Worm (Caenorhabditis elegans) whole organism, L4 larva: ENCODE data around the gene dph-2.

Experiments
- F26F4.8 ChIP-seq: fragments of 200-800 bp; sonication (Bioruptor generic); conservative IDR thresholded peaks from 2 replicates; pipeline ENCODE4 v1.3.6; 2022; ENCODE audit warnings: missing genetic modification characterization, missing compliant biosample characterization
- R02D3.7 ChIP-seq: fragments of 150-350 bp; sonication (generic microtip); optimal IDR thresholded peaks from 3 replicates; lab custom pipeline; 2014; ENCODE audit warnings: missing biosample characterization, missing genetic modification characterization
- Y5F2A.4 ChIP-seq: fragments of 200-800 bp; sonication (Bioruptor generic); optimal IDR thresholded peaks from 2 replicates; lab custom pipeline; 2018; ENCODE audit warnings: mild to moderate bottlenecking, missing genetic modification characterization, missing compliant biosample characterization
- Y75B8A.6 ChIP-seq: fragments of 200-800 bp; sonication (Bioruptor generic); IDR thresholded peaks from 2 replicates; pipeline ENCODE4 v1.3.6; 2022; ENCODE audit warnings: missing genetic modification reagents, missing genetic modification characterization, missing compliant biosample characterization
- aha-1 ChIP-seq: fragments of 150-350 bp; peaks from one replicate; lab custom pipeline; 2014; ENCODE audit warnings: missing biosample characterization, missing genetic modification characterization
- aly-2 ChIP-seq: sonication (generic microtip); optimal IDR thresholded peaks from 2 replicates; lab custom pipeline; 2018; ENCODE audit warnings: missing biosample characterization, missing genetic modification characterization
- ama-1 ChIP-seq: fragments of 150-350 bp; optimal IDR thresholded peaks from 2 replicates; lab custom pipeline; 2014; ENCODE audit warnings: inconsistent platforms, mixed read lengths
- attf-4 ChIP-seq: sonication (generic microtip); optimal IDR thresholded peaks from 3 replicates; lab custom pipeline; 2017; ENCODE audit warnings: missing biosample characterization, missing genetic modification characterization
- ceh-20 ChIP-seq: fragments of 200-800 bp; sonication (Bioruptor generic); IDR thresholded peaks from 2 replicates; pipeline ENCODE4 v1.3.6; 2022; ENCODE audit warnings: missing genetic modification reagents, missing genetic modification characterization, missing compliant biosample characterization
- ceh-28 ChIP-seq: fragments of 150-350 bp; optimal IDR thresholded peaks from 2 replicates; lab custom pipeline; 2014; ENCODE audit warnings: missing biosample characterization, missing genetic modification reagents, missing genetic modification characterization
- ceh-82 ChIP-seq: sonication (generic microtip); optimal IDR thresholded peaks from 2 replicates; lab custom pipeline; 2017; ENCODE audit warnings: missing biosample characterization, missing genetic modification characterization
- ces-1 ChIP-seq: fragments of 150-350 bp; sonication (generic microtip); optimal IDR thresholded peaks from 4 replicates; lab custom pipeline; 2014; ENCODE audit warnings: missing biosample characterization, missing genetic modification reagents, missing genetic modification characterization
- ctbp-1 ChIP-seq: fragments of 200-800 bp; sonication (Bioruptor generic); IDR thresholded peaks from 2 replicates; pipeline ENCODE4 v1.3.6; 2022; ENCODE audit warnings: missing genetic modification reagents, missing genetic modification characterization, missing compliant biosample characterization
- duxl-1 ChIP-seq: sonication (generic microtip); optimal IDR thresholded peaks from 2 replicates; lab custom pipeline; 2016; ENCODE audit warnings: mild to moderate bottlenecking, missing genetic modification characterization, moderate library complexity, missing compliant biosample characterization; ENCODE audit not compliant: poor library complexity
- fkh-10 ChIP-seq: fragments of 150-350 bp; optimal IDR thresholded peaks from 2 replicates; lab custom pipeline; 2014; ENCODE audit warnings: missing biosample characterization, missing genetic modification reagents, missing genetic modification characterization
- hlh-11 ChIP-seq: fragments of 200-800 bp; sonication (Bioruptor generic); optimal IDR thresholded peaks from 2 replicates; lab custom pipeline; 2018; ENCODE audit warnings: mild to moderate bottlenecking, missing genetic modification characterization, missing compliant biosample characterization
- hlh-30 ChIP-seq: sonication (generic microtip); optimal IDR thresholded peaks from 2 replicates; lab custom pipeline; 2017; ENCODE audit warnings: antibody characterized with exemption, mild to moderate bottlenecking, missing genetic modification characterization, missing compliant biosample characterization; ENCODE audit not compliant: insufficient read depth
- lim-7 ChIP-seq: fragments of 200-800 bp; sonication (Bioruptor generic); IDR thresholded peaks from 2 replicates; pipeline ENCODE4 v1.3.6; 2022; ENCODE audit warnings: missing genetic modification characterization, missing compliant biosample characterization
- lsy-2 ChIP-seq, 2 experiments: fragments of 150-350 bp in 1 of 2; sonication (generic microtip) in 1 of 2; optimal IDR thresholded peaks; 2 replicates each; lab custom pipeline; 2014 to 2017; ENCODE audit warnings: missing biosample characterization in 2 of 2, missing genetic modification characterization in 2 of 2
- nhr-11 ChIP-seq: fragments of 150-350 bp; optimal IDR thresholded peaks from 2 replicates; lab custom pipeline; 2014; ENCODE audit warnings: missing biosample characterization, missing genetic modification characterization
- nhr-28 ChIP-seq: fragments of 150-350 bp; optimal IDR thresholded peaks from 2 replicates; lab custom pipeline; 2014; ENCODE audit warnings: missing biosample characterization, missing genetic modification characterization
- nhr-41 ChIP-seq: fragments of 200-800 bp; sonication (Bioruptor generic); IDR thresholded peaks from 2 replicates; pipeline ENCODE4 v1.3.6; 2022; ENCODE audit warnings: missing genetic modification reagents, missing genetic modification characterization, missing compliant biosample characterization
- nhr-76 ChIP-seq: fragments of 150-350 bp; optimal IDR thresholded peaks from 2 replicates; lab custom pipeline; 2014; ENCODE audit warnings: missing biosample characterization, missing genetic modification characterization
- pha-4 ChIP-seq, 2 experiments: fragments of 150-350 bp in 1 of 2; fragments of 200-800 bp in 1 of 2; sonication (Bioruptor generic) in 1 of 2; IDR thresholded peaks in 1 of 2; optimal IDR thresholded peaks in 1 of 2; 2 replicates each; pipeline versions ENCODE4 v1.3.6 to Lab custom; 2014 to 2022; ENCODE audit warnings: missing genetic modification characterization in 2 of 2, missing genetic modification reagents in 2 of 2, missing biosample characterization in 1 of 2, missing compliant biosample characterization in 1 of 2
- pqm-1 ChIP-seq: sonication (generic microtip); optimal IDR thresholded peaks from 2 replicates; lab custom pipeline; 2017; ENCODE audit warnings: missing biosample characterization, missing genetic modification characterization
- sdz-12 ChIP-seq: fragments of 200-800 bp; sonication (Bioruptor generic); optimal IDR thresholded peaks from 2 replicates; lab custom pipeline; 2018; ENCODE audit warnings: mild to moderate bottlenecking, missing genetic modification characterization, missing compliant biosample characterization
- snpc-1.2 ChIP-seq: fragments of 200-800 bp; sonication (Bioruptor generic); IDR thresholded peaks from 2 replicates; pipeline ENCODE4 v1.3.6; 2022; ENCODE audit warnings: missing genetic modification reagents, missing genetic modification characterization, missing compliant biosample characterization
- spr-3 ChIP-seq: fragments of 200-800 bp; sonication (Bioruptor generic); optimal IDR thresholded peaks from 2 replicates; lab custom pipeline; 2018; ENCODE audit warnings: mild to moderate bottlenecking, missing genetic modification characterization, missing compliant biosample characterization
- tag-97 ChIP-seq: fragments of 200-800 bp; sonication (Bioruptor generic); IDR thresholded peaks from 2 replicates; pipeline ENCODE4 v1.3.6; 2022; ENCODE audit warnings: missing genetic modification characterization, missing compliant biosample characterization
- unc-62 ChIP-seq, 3 experiments: fragments of 150-350 bp in 1 of 3; sonication (generic microtip); optimal IDR thresholded peaks in 2 of 3; peaks in 1 of 3; 1 replicate in 1 of 3; 2 replicates in 2 of 3; lab custom pipeline; 2014 to 2017; ENCODE audit warnings: missing biosample characterization in 3 of 3, missing genetic modification characterization in 3 of 3, missing genetic modification reagents in 3 of 3, missing genotype in 1 of 3
- vab-7 ChIP-seq: fragments of 200-800 bp; sonication (Bioruptor generic); IDR thresholded peaks from 2 replicates; pipeline ENCODE4 v1.3.6; 2022; ENCODE audit warnings: missing genetic modification reagents, missing genetic modification characterization, missing compliant biosample characterization

dph-2 gene

DNA sequence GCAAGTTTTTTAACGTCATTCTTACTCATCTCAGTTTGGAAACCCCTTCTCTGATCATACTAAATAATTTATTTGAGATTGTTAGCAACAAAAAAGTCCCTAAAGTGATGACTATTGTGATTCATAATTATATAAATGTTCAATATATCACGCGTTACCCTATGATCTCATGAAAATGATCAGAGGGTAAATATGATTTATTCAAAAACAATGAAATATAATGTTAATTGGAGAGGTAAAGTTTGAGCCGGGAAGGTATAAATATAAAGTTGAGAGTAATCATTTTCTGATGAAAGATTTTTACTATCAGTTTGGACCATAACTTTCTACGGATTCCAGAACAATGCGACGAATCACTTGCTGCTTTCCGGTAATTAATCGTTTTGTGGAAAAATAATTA is 23.0 kb upstream of the dph-2 start, which contains the start of gene C52A11.3:
TSS of gene C52A11.3 (plus strand) at position 301 of the 400 bp plus-strand sequence.
- no peak for TF ChIP-seq aha-1 (tag; lab: Kevin White, UChicago)
- TF ChIP-seq vab-7 = no peak
- no peak for TF ChIP-seq tag-97 (GFP tag; lab: Robert Waterston, UW)
- TF ChIP-seq ama-1 (lab: Kevin White, UChicago) = no peak
- no peak for TF ChIP-seq nhr-41
- no peak for TF ChIP-seq pqm-1 (tag; lab: Kevin White, UChicago)
- no peak for TF ChIP-seq lsy-2 (tag; optimal IDR thresholded peaks at IDR 0.05; lab: Kevin White, UChicago)
- TF ChIP-seq ces-1 = no peak
- no peak for TF ChIP-seq duxl-1 (tag; lab: Kevin White, UChicago)
- TF ChIP-seq nhr-76 (tag; lab: Kevin White, UChicago) = no peak
- TF ChIP-seq pha-4 (GFP tag; IDR thresholded peaks at IDR 0.05; lab: Robert Waterston, UW) = no peak
- no peak for TF ChIP-seq pha-4 (tag; optimal IDR thresholded peaks at IDR 0.05; lab: Kevin White, UChicago)
- no peak for TF ChIP-seq hlh-11 (tag; lab: Kevin White, UChicago)
- TF ChIP-seq, all 104 proteins: peak for 0

DNA sequence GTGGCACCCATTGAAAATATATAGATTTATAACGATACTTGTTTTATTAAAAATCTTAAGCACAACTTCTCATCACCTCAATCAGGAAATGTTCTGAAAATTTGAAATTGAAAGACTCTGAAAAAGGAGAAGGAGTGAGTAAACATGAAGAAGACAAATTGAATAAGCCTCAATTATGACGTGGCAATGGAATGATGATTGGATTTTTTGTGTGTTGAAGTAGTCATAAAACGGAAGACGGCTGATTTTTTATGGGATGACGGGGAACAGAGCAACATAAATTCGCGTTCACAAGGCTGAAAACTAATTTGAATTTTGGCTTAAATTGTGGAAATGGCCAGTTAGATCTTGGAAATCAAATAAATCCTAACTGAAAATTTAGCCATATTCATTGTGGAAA is 17.5 kb upstream of the dph-2 start, which contains the start of gene glb-12:
TSS of gene glb-12 (minus strand) at position 101 of the 400 bp plus-strand sequence.
- peak in 1 of 2 experiments; percentile 48 for TF ChIP-seq unc-62 (GFP tag; optimal IDR thresholded peaks at IDR 0.05 in 1 of 2; lab: Kevin White, UChicago)
- TF ChIP-seq unc-62 (tag; optimal IDR thresholded peaks at IDR 0.05; lab: Kevin White, UChicago) = no peak
- no peak for TF ChIP-seq Y5F2A.4 (GFP tag; lab: Kevin White, UChicago)

DNA sequence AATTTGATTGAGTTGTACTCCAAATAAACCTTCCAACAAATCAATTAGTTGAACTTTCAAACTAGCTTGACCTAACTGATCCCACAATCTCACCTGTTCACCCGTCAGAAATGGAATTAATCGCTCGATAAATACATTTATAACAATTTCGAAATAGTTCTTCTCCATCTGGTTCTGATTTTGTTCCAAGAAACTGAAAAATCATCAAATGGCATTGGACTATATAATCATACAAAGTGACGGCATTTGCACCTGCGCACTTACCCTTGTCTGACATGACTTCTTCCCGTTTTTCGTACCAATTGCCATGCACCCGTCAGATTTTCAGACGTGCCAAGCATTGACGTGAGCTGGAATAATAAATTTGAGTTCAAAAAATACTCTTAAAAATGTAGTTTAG is 16.6 kb upstream of the dph-2 start:
- TF ChIP-seq nhr-11 (peak; percentile 39), hlh-11 (tag; lab: Kevin White, UChicago) (no peak)

DNA sequence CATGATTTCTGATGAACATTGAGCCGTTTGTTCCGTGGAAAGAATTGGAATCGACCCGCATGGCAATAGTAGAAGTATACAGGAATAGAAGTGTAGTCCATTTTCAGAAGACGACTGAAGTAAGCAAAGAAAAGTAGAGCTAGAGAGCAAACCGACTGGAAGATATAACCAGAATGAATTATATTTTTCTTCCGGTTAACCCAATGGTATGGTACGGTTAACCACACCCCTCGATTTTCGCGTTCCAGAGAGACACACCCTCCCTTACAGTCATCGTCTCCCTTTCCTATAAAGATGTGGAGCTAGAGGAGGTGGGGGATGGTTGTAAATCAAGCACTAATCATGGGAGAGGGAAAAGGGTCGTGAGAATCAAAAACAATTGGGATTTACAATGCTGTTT is 9.0 kb upstream of the dph-2 start, which contains the start of gene C09G5.14:
TSS of gene C09G5.14 (minus strand) at position 101 of the 400 bp plus-strand sequence.
- no peak for TF ChIP-seq lim-7 (GFP tag; lab: Robert Waterston, UW)
- TF ChIP-seq ceh-20 = no peak
- TF ChIP-seq attf-4 (tag; lab: Kevin White, UChicago) = no peak
- TF ChIP-seq ceh-28 (tag; lab: Kevin White, UChicago) = no peak
- TF ChIP-seq ama-1 (lab: Kevin White, UChicago) = no peak
- TF ChIP-seq fkh-10 (GFP tag; lab: Kevin White, UChicago) = no peak
- no peak for TF ChIP-seq nhr-28 (tag; lab: Kevin White, UChicago)
- no peak for TF ChIP-seq pha-4 (GFP tag; IDR thresholded peaks at IDR 0.05; lab: Robert Waterston, UW)
- no peak for TF ChIP-seq pha-4 (tag; optimal IDR thresholded peaks at IDR 0.05; lab: Kevin White, UChicago)

DNA sequence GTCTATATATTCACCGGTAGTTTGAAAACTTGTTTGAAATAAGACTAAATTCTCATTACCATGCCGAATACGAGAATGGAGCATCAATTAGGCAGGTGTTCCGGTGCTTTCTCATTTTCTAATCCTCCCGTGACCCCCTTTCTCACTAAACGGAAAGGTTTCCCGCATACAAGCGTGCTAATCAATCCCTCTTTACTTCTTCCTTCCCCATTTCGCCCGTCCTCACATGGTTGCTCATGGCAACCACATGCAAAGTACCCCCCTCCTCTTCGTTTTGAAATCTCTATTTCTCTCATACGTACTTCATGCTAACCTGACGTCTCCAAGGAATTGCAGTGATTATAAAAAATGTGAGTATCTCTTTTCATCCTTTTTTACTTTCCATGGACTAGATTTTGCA is 5.8 kb upstream of the dph-2 start, which contains the start of gene mks-5:
TSS of gene mks-5 (plus strand) at position 301 of the 400 bp plus-strand sequence.
- no peak for TF ChIP-seq R02D3.7 (tag; lab: Kevin White, UChicago)
- no peak for TF ChIP-seq ceh-82 (tag; lab: Kevin White, UChicago)
- TF ChIP-seq hlh-11 (tag; lab: Kevin White, UChicago) = no peak
- no peak for TF ChIP-seq ctbp-1 (GFP tag; lab: Robert Waterston, UW)
- no peak for TF ChIP-seq aly-2 (tag; lab: Kevin White, UChicago)
- no peak for TF ChIP-seq spr-3
- TF ChIP-seq Y75B8A.6 = no peak
- no peak for TF ChIP-seq tag-97 (GFP tag; lab: Robert Waterston, UW)
- TF ChIP-seq sdz-12 (GFP tag; lab: Kevin White, UChicago) = no peak
- no peak for TF ChIP-seq F26F4.8
- no peak for TF ChIP-seq snpc-1.2 (GFP tag; lab: Robert Waterston, UW)
- no peak for TF ChIP-seq nhr-11
- no peak for TF ChIP-seq hlh-30 (tag; lab: Kevin White, UChicago)
